Worm (Caenorhabditis elegans) whole organism, L4/young adult: ENCODE results near the gene Y113G7A.16.

ENCODE experiments used
- W03F9.2 ChIP-seq: fragments of 150-350 bp; optimal IDR thresholded peaks from 2 replicates; lab custom pipeline; 2014; ENCODE audit warnings: missing biosample characterization, missing genetic modification characterization
- dao-5 ChIP-seq: sonication (generic microtip); optimal IDR thresholded peaks from 2 replicates; lab custom pipeline; 2016; ENCODE audit warnings: missing genotype, missing genetic modification characterization, moderate library complexity, missing compliant biosample characterization
- him-1 ChIP-seq: sonication (generic microtip); optimal IDR thresholded peaks from 2 replicates; lab custom pipeline; 2016; ENCODE audit warnings: missing genotype, missing genetic modification reagents, missing genetic modification characterization, missing compliant biosample characterization

- TF ChIP-seq W03F9.2 (tag; lab: Kevin White, UChicago) = no peak
- TF ChIP-seq him-1 = no peak
- TF ChIP-seq dao-5 = no peak
Observed at ce11 chrV:20074345-20074744, 37.0 kb downstream of the Y113G7A.16 start.
